Worm (Caenorhabditis elegans) whole organism, L4 larva: ENCODE results near the gene tmed-10.

Experiments
- ama-1 ChIP-seq: fragments of 150-350 bp; optimal IDR thresholded peaks from 2 replicates; lab custom pipeline; 2014; ENCODE audit warnings: inconsistent platforms, mixed read lengths
- ces-1 ChIP-seq: fragments of 150-350 bp; sonication (generic microtip); optimal IDR thresholded peaks from 4 replicates; lab custom pipeline; 2014; ENCODE audit warnings: missing biosample characterization, missing genetic modification reagents, missing genetic modification characterization
- lin-15B ChIP-seq: fragments of 150-350 bp; sonication (generic microtip); optimal IDR thresholded peaks from 3 replicates; lab custom pipeline; 2014; ENCODE audit warnings: missing biosample characterization, missing genetic modification characterization
- lin-39 ChIP-seq: fragments of 150-350 bp; optimal IDR thresholded peaks from 2 replicates; lab custom pipeline; 2014; ENCODE audit warnings: missing biosample characterization, missing genetic modification reagents, missing genetic modification characterization
- lsy-2 ChIP-seq, 2 experiments: fragments of 150-350 bp in 1 of 2; sonication (generic microtip) in 1 of 2; optimal IDR thresholded peaks; 2 replicates each; lab custom pipeline; 2014 to 2017; ENCODE audit warnings: missing biosample characterization in 2 of 2, missing genetic modification characterization in 2 of 2
- nhr-11 ChIP-seq: fragments of 150-350 bp; optimal IDR thresholded peaks from 2 replicates; lab custom pipeline; 2014; ENCODE audit warnings: missing biosample characterization, missing genetic modification characterization
- nhr-28 ChIP-seq: fragments of 150-350 bp; optimal IDR thresholded peaks from 2 replicates; lab custom pipeline; 2014; ENCODE audit warnings: missing biosample characterization, missing genetic modification characterization
- nhr-76 ChIP-seq: fragments of 150-350 bp; optimal IDR thresholded peaks from 2 replicates; lab custom pipeline; 2014; ENCODE audit warnings: missing biosample characterization, missing genetic modification characterization
- tag-97 ChIP-seq: fragments of 200-800 bp; sonication (Bioruptor generic); IDR thresholded peaks from 2 replicates; pipeline ENCODE4 v1.3.6; 2022; ENCODE audit warnings: missing genetic modification characterization, missing compliant biosample characterization
- unc-39 ChIP-seq: sonication (generic microtip); optimal IDR thresholded peaks from 2 replicates; lab custom pipeline; 2017; ENCODE audit warnings: missing biosample characterization, missing genetic modification characterization

DNA sequence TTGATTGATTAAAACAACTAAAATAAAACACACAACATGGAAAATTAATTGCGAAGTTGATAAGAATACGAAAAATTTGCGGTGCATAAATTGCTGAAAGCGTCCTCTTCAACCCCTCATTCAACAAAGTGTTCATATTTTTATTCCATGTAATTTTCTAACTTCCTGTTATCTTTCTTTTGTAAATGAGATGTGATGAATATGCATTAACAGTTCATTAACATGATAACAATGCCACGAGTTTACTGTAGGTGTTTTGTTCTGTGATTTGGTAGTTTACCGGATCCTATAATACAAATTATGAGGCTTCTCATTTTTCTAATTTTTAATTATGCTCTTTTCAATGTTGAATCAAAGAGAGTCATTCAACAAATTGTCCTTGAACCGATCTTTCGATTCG lies 2.3 kb upstream of the tmed-10 start, which contains the start of gene F47G9.6:
- TF ChIP-seq lin-15B (tag; lab: Kevin White, UChicago) (no peak), tag-97 (GFP tag; lab: Robert Waterston, UW) (no peak), nhr-28 (tag; lab: Kevin White, UChicago) (no peak), nhr-76 (tag; lab: Kevin White, UChicago) (no peak), nhr-11 (tag; lab: Kevin White, UChicago) (no peak), ama-1 (no peak), unc-39 (tag; lab: Kevin White, UChicago) (no peak), lin-39 (tag; lab: Kevin White, UChicago) (no peak), ces-1 (GFP tag; lab: Kevin White, UChicago) (no peak), lsy-2 (tag; optimal IDR thresholded peaks at IDR 0.05; lab: Kevin White, UChicago) (no peak)
